Fruit fly (Drosophila melanogaster): ENCODE results near the gene wgn.

The wgn gene

dm6 chrX:18646855-18647699 lies 12.4 kb upstream of the wgn start, which contains the start of gene Rip11 (continued):
- TF ChIP-seq CG7786 (GFP tag; optimal IDR thresholded peaks at IDR 0.05) (peak; percentile 27), CG12071 (GFP tag; optimal IDR thresholded peaks at IDR 0.05) (no peak), CG7271 (tag; optimal IDR thresholded peaks at IDR 0.05) (no peak), CG4404 (GFP tag; IDR thresholded peaks at IDR 0.05) (no peak), pho (GFP tag; optimal IDR thresholded peaks at IDR 0.05) (peak; percentile 0), insv (GFP tag; optimal IDR thresholded peaks at IDR 0.05) (no peak), Optix (GFP tag; IDR thresholded peaks at IDR 0.05) (no peak), ewg (GFP tag; optimal IDR thresholded peaks at IDR 0.05) (no peak), CG6683 (GFP tag; optimal IDR thresholded peaks at IDR 0.05) (no peak), YL-1 (GFP tag; optimal IDR thresholded peaks at IDR 0.05) (peak; percentile 10), CG17612 (GFP tag; IDR thresholded peaks at IDR 0.05) (no peak), Aef1 (GFP tag; IDR thresholded peaks at IDR 0.05) (peak; percentile 16; the same call in 2 of the 3 replicates), CG10543 (GFP tag; optimal IDR thresholded peaks at IDR 0.05) (no peak), CG10209 (GFP tag; optimal IDR thresholded peaks at IDR 0.05) (peak; percentile 2), ac (GFP tag; optimal IDR thresholded peaks at IDR 0.05) (no peak), hbn (GFP tag; IDR thresholded peaks at IDR 0.05; ENCODE audit: partially characterized antibody) (0 out of 2 replicates have a peak, but pooled peaks have one; percentile 12), CG11504 (tag; optimal IDR thresholded peaks at IDR 0.05) (peak; percentile 12), ham (GFP tag; IDR thresholded peaks at IDR 0.05) (no peak), Awh (GFP tag; IDR thresholded peaks at IDR 0.05) (no peak), CG12219 (GFP tag; optimal IDR thresholded peaks at IDR 0.05) (no peak), CG11723 (GFP tag; optimal IDR thresholded peaks at IDR 0.05) (no peak), CG16863 (GFP tag; optimal IDR thresholded peaks at IDR 0.05) (no peak), PHDP (tag; optimal IDR thresholded peaks at IDR 0.05) (peak; percentile 37), Six4 (GFP tag; optimal IDR thresholded peaks at IDR 0.05) (no peak), CG9609 (GFP tag; optimal IDR thresholded peaks at IDR 0.05) (no peak), CG1602 (GFP tag; optimal IDR thresholded peaks at IDR 0.05) (no peak), CG32772 (GFP tag; IDR thresholded peaks at IDR 0.05) (peak; percentile 77), Drgx (GFP tag; IDR thresholded peaks at IDR 0.05) (peak; percentile 78), chn (GFP tag; optimal IDR thresholded peaks at IDR 0.05) (no peak), gce (GFP tag; IDR thresholded peaks at IDR 0.05) (no peak; the same call in 2 of the 3 replicates), Ptx1 (GFP tag; IDR thresholded peaks at IDR 0.05) (no peak), chinmo (GFP tag; IDR thresholded peaks at IDR 0.05; ENCODE audit: partially characterized antibody) (no peak), abd-A (tag; optimal IDR thresholded peaks at IDR 0.05) (no peak), knrl (GFP tag; IDR thresholded peaks at IDR 0.05; ENCODE audit: partially characterized antibody) (no peak), CG13287 (GFP tag; IDR thresholded peaks at IDR 0.05; ENCODE audit: partially characterized antibody) (no peak; the same call in 1 of the 2 replicates), CG10565 (GFP tag; optimal IDR thresholded peaks at IDR 0.05) (no peak), Eip74EF (GFP tag; optimal IDR thresholded peaks at IDR 0.05) (peak in 1 of 2 experiments; percentile 2), CG11085 (GFP tag; IDR thresholded peaks at IDR 0.05) (no peak), HLH4C (GFP tag; IDR thresholded peaks at IDR 0.05; ENCODE audit: partially characterized antibody) (no peak), nmo (GFP tag; optimal IDR thresholded peaks at IDR 0.05) (no peak), Fer1 (GFP tag; optimal IDR thresholded peaks at IDR 0.05) (peak; percentile 34), hth (optimal IDR thresholded peaks at IDR 0.05) (no peak), ab (GFP tag; optimal IDR thresholded peaks at IDR 0.05) (no peak), CG10431 (GFP tag; optimal IDR thresholded peaks at IDR 0.05) (no peak), Fer3 (tag; optimal IDR thresholded peaks at IDR 0.05) (no peak), cad (GFP tag; optimal IDR thresholded peaks at IDR 0.05) (no peak), cas (GFP tag; IDR thresholded peaks at IDR 0.05) (no peak), bcd (GFP tag; optimal IDR thresholded peaks at IDR 0.05) (peak; percentile 11), CG12391 (tag; optimal IDR thresholded peaks at IDR 0.05) (no peak)
